Fruit fly (Drosophila melanogaster) whole organism, prepupa: ENCODE measurements around the gene puc.

ENCODE experiments used
- Blimp-1 ChIP-seq: fragments of 200-800 bp; sonication (Bioruptor generic); optimal IDR thresholded peaks from 3 replicates; lab custom pipeline; 2017; ENCODE audit warnings: missing biosample characterization, missing genetic modification characterization, mild to moderate bottlenecking, moderate library complexity, missing genetic modification reagents
- CG10631 ChIP-seq: fragments of 200-800 bp; sonication (Bioruptor generic); optimal IDR thresholded peaks from 2 replicates; lab custom pipeline; 2016; ENCODE audit warnings: missing biosample characterization, missing genetic modification characterization
- CG10669 ChIP-seq: fragments of 200-800 bp; sonication (Bioruptor generic); optimal IDR thresholded peaks from 3 replicates; lab custom pipeline; 2018; ENCODE audit warnings: missing biosample characterization, mild to moderate bottlenecking, missing genetic modification characterization, moderate library complexity
- CG11294 ChIP-seq: fragments of 200-800 bp; sonication (Bioruptor generic); IDR thresholded peaks from 2 replicates; pipeline ENCODE4 v1.3.6; 2022; ENCODE audit warnings: missing biosample characterization, missing genetic modification characterization
- CG11902 ChIP-seq: fragments of 200-800 bp; sonication (Bioruptor generic); optimal IDR thresholded peaks from 3 replicates; lab custom pipeline; 2016; ENCODE audit warnings: missing biosample characterization, missing genetic modification characterization
- CG1621 ChIP-seq: fragments of 200-800 bp; sonication (Bioruptor generic); optimal IDR thresholded peaks from 3 replicates; lab custom pipeline; 2018; ENCODE audit warnings: missing biosample characterization, mild to moderate bottlenecking, missing genetic modification characterization
- CG16779 ChIP-seq: fragments of 200-800 bp; sonication (Bioruptor generic); optimal IDR thresholded peaks from 3 replicates; lab custom pipeline; 2017; ENCODE audit warnings: missing biosample characterization, mild to moderate bottlenecking, missing genetic modification characterization
- CG3032 ChIP-seq: fragments of 200-800 bp; optimal IDR thresholded peaks from 2 replicates; lab custom pipeline; 2019; ENCODE audit warnings: missing biosample characterization, mild to moderate bottlenecking, missing genetic modification characterization, moderate library complexity
- CG34406 ChIP-seq: fragments of 200-800 bp; sonication (Bioruptor generic); optimal IDR thresholded peaks from 3 replicates; lab custom pipeline; 2016; ENCODE audit warnings: missing biosample characterization, missing genetic modification characterization
- CG4318 ChIP-seq: fragments of 200-800 bp; sonication (Bioruptor generic); optimal IDR thresholded peaks from 3 replicates; lab custom pipeline; 2017; ENCODE audit warnings: missing biosample characterization, mild to moderate bottlenecking, missing genetic modification characterization
- CG6163 ChIP-seq: fragments of 200-800 bp; sonication (Bioruptor generic); IDR thresholded peaks from 3 replicates; pipeline ENCODE4 v1.3.6; 2022; ENCODE audit warnings: missing biosample characterization, missing genetic modification characterization
- CG6792 ChIP-seq: fragments of 200-800 bp; sonication (Bioruptor generic); optimal IDR thresholded peaks from 3 replicates; lab custom pipeline; 2016; ENCODE audit warnings: missing biosample characterization, missing genetic modification characterization
- CG6854 ChIP-seq: fragments of 200-800 bp; sonication (Bioruptor generic); optimal IDR thresholded peaks from 2 replicates; lab custom pipeline; 2017; ENCODE audit warnings: missing biosample characterization, mild to moderate bottlenecking, missing genetic modification characterization
- CG7368 ChIP-seq: fragments of 200-800 bp; sonication (Bioruptor generic); optimal IDR thresholded peaks from 3 replicates; lab custom pipeline; 2016; ENCODE audit warnings: missing biosample characterization, missing genetic modification characterization
- CG8119 ChIP-seq: fragments of 200-800 bp; sonication (Bioruptor generic); IDR thresholded peaks from 3 replicates; pipeline ENCODE4 v1.3.6; 2022; ENCODE audit warnings: missing biosample characterization, missing genetic modification characterization
- CG8319 ChIP-seq: fragments of 200-800 bp; sonication (Bioruptor generic); optimal IDR thresholded peaks from 3 replicates; lab custom pipeline; 2016; ENCODE audit warnings: missing biosample characterization, missing genetic modification characterization
- CG8632 ChIP-seq: fragments of 200-800 bp; sonication (Bioruptor generic); optimal IDR thresholded peaks from 3 replicates; lab custom pipeline; 2016; ENCODE audit warnings: missing biosample characterization, missing genetic modification characterization
- CG9139 ChIP-seq: fragments of 200-800 bp; sonication (Bioruptor generic); optimal IDR thresholded peaks from 3 replicates; lab custom pipeline; 2017; ENCODE audit warnings: missing biosample characterization, mild to moderate bottlenecking, missing genetic modification characterization
- Eip75B ChIP-seq: fragments of 200-800 bp; sonication (Bioruptor generic); optimal IDR thresholded peaks from 3 replicates; lab custom pipeline; 2016; ENCODE audit warnings: missing biosample characterization, missing genetic modification characterization
- Eip93F ChIP-seq: fragments of 200-800 bp; sonication (Bioruptor generic); optimal IDR thresholded peaks from 2 replicates; lab custom pipeline; 2016; ENCODE audit warnings: missing biosample characterization, mild to moderate bottlenecking, missing genetic modification characterization
- Ets21C ChIP-seq: fragments of 200-800 bp; sonication (Bioruptor generic); optimal IDR thresholded peaks from 3 replicates; lab custom pipeline; 2016; ENCODE audit warnings: missing biosample characterization, missing genetic modification characterization
- Gug ChIP-seq: fragments of 200-800 bp; sonication (Bioruptor generic); IDR thresholded peaks from 2 replicates; pipeline ENCODE4 v1.3.6; 2022; ENCODE audit warnings: missing biosample characterization, missing genetic modification characterization
- Hr38 ChIP-seq: sonication (Bioruptor generic); optimal IDR thresholded peaks from 2 replicates; lab custom pipeline; 2016; ENCODE audit warnings: missing biosample characterization, missing genetic modification characterization
- Hr39 ChIP-seq: fragments of 200-800 bp; sonication (Bioruptor generic); optimal IDR thresholded peaks from 2 replicates; lab custom pipeline; 2016; ENCODE audit warnings: missing biosample characterization, missing genetic modification characterization
- Hr4 ChIP-seq: fragments of 200-800 bp; sonication (Bioruptor generic); optimal IDR thresholded peaks from 3 replicates; lab custom pipeline; 2016; ENCODE audit warnings: missing biosample characterization, missing genetic modification characterization
- Lpt ChIP-seq: fragments of 200-800 bp; sonication (Bioruptor generic); optimal IDR thresholded peaks from 3 replicates; lab custom pipeline; 2016; ENCODE audit warnings: missing biosample characterization, missing genetic modification characterization
- OdsH ChIP-seq: fragments of 200-800 bp; sonication (Bioruptor generic); optimal IDR thresholded peaks from 3 replicates; lab custom pipeline; 2016; ENCODE audit warnings: missing biosample characterization, missing genetic modification characterization
- Sox102F ChIP-seq: fragments of 200-800 bp; sonication (Bioruptor generic); optimal IDR thresholded peaks from 2 replicates; lab custom pipeline; 2016; ENCODE audit warnings: missing biosample characterization, mild to moderate bottlenecking, missing genetic modification characterization
- Sox15 ChIP-seq: fragments of 200-800 bp; sonication (Bioruptor generic); optimal IDR thresholded peaks from 3 replicates; lab custom pipeline; 2016; ENCODE audit warnings: missing biosample characterization, missing genetic modification characterization
- achi ChIP-seq: fragments of 200-800 bp; sonication (Bioruptor generic); optimal IDR thresholded peaks from 3 replicates; lab custom pipeline; 2016; ENCODE audit warnings: missing biosample characterization, missing genetic modification characterization
- dac ChIP-seq: fragments of 200-800 bp; sonication (Bioruptor generic); optimal IDR thresholded peaks from 2 replicates; lab custom pipeline; 2017; ENCODE audit warnings: missing biosample characterization, mild to moderate bottlenecking, missing genetic modification characterization
- dsx ChIP-seq: fragments of 200-800 bp; optimal IDR thresholded peaks from 3 replicates; lab custom pipeline; 2019; ENCODE audit warnings: missing biosample characterization, mild to moderate bottlenecking, missing genetic modification characterization, moderate library complexity; ENCODE audit not compliant: poor library complexity, severe bottlenecking
- eg ChIP-seq: fragments of 200-800 bp; sonication (Bioruptor generic); IDR thresholded peaks from 3 replicates; pipeline ENCODE4 v1.3.6; 2022; ENCODE audit warnings: missing biosample characterization, missing genetic modification characterization
- fd59A ChIP-seq: fragments of 200-800 bp; sonication (Bioruptor generic); optimal IDR thresholded peaks from 2 replicates; lab custom pipeline; 2017; ENCODE audit warnings: missing biosample characterization, mild to moderate bottlenecking, missing genetic modification characterization, missing genetic modification reagents
- fd85E ChIP-seq: fragments of 200-800 bp; sonication (Bioruptor generic); optimal IDR thresholded peaks from 3 replicates; lab custom pipeline; 2016; ENCODE audit warnings: missing biosample characterization, missing genetic modification characterization
- fkh ChIP-seq: fragments of 200-800 bp; sonication (Bioruptor generic); optimal IDR thresholded peaks from 3 replicates; lab custom pipeline; 2017; ENCODE audit warnings: missing biosample characterization, mild to moderate bottlenecking, missing genetic modification characterization, moderate library complexity
- lz ChIP-seq: fragments of 200-800 bp; sonication (Bioruptor generic); optimal IDR thresholded peaks from 3 replicates; lab custom pipeline; 2016; ENCODE audit warnings: missing biosample characterization, missing genetic modification characterization
- net ChIP-seq: fragments of 200-800 bp; sonication (Bioruptor generic); optimal IDR thresholded peaks from 3 replicates; lab custom pipeline; 2016; ENCODE audit warnings: missing biosample characterization, missing genetic modification characterization
- pdm3 ChIP-seq: fragments of 200-800 bp; sonication (Bioruptor generic); optimal IDR thresholded peaks from 3 replicates; lab custom pipeline; 2016; ENCODE audit warnings: missing biosample characterization, missing genetic modification characterization
- salr ChIP-seq, 2 experiments: fragments of 200-800 bp; sonication (Bioruptor generic); optimal IDR thresholded peaks; 3 replicates each; lab custom pipeline; 2016 to 2018; ENCODE audit warnings: missing biosample characterization in 2 of 2, missing genetic modification characterization in 2 of 2, mild to moderate bottlenecking in 1 of 2
- ss ChIP-seq, 2 experiments: fragments of 200-800 bp; sonication (Bioruptor generic); optimal IDR thresholded peaks; 2 replicates in 1 of 2; 3 replicates in 1 of 2; lab custom pipeline; 2017 to 2018; ENCODE audit warnings: mild to moderate bottlenecking in 2 of 2, missing biosample characterization in 2 of 2, missing genetic modification characterization in 2 of 2, moderate library complexity in 1 of 2
- svp ChIP-seq: fragments of 200-800 bp; sonication (Bioruptor generic); peaks from one replicate; lab custom pipeline; 2016; ENCODE audit warnings: missing biosample characterization, missing genetic modification characterization
- topi ChIP-seq: fragments of 200-800 bp; sonication (Bioruptor generic); optimal IDR thresholded peaks from 3 replicates; lab custom pipeline; 2016; ENCODE audit warnings: missing biosample characterization, missing genetic modification characterization
- vri ChIP-seq: fragments of 200-800 bp; sonication (Bioruptor generic); optimal IDR thresholded peaks from 3 replicates; lab custom pipeline; 2016; ENCODE audit warnings: missing biosample characterization, mild to moderate bottlenecking, missing genetic modification characterization

Gene puc

dm6 chr3R:8105839-8106718, 947 bp downstream of the puc start (continued):
- TF ChIP-seq CG8119 (no peak), Sox15 (no peak), Eip75B (GFP tag; lab: Kevin White, UChicago) (peak; percentile 97), fd59A (peak; percentile 92), svp (GFP tag; lab: Kevin White, UChicago) (peak; percentile 96), achi (GFP tag; lab: Kevin White, UChicago) (peak; percentile 93), fd85E (GFP tag; lab: Kevin White, UChicago) (peak; percentile 87), Gug (GFP tag; lab: Robert Waterston, UW) (no peak), ss (GFP tag; optimal IDR thresholded peaks at IDR 0.05; lab: Kevin White, UChicago) (peak; percentile 100), CG6163 (GFP tag; lab: Robert Waterston, UW) (no peak), salr (GFP tag; optimal IDR thresholded peaks at IDR 0.05; lab: Kevin White, UChicago) (peak; percentile 96 to 98), Sox102F (GFP tag; lab: Kevin White, UChicago) (peak; percentile 98), CG11294 (GFP tag; lab: Robert Waterston, UW) (no peak), topi (GFP tag; lab: Kevin White, UChicago) (peak; percentile 91), lz (GFP tag; lab: Kevin White, UChicago) (peak; percentile 76), CG8319 (GFP tag; lab: Kevin White, UChicago) (peak; percentile 91), Hr38 (GFP tag; lab: Kevin White, UChicago) (peak; percentile 87), CG1621 (tag; lab: Kevin White, UChicago) (peak; percentile 98), CG7368 (peak; percentile 97), Lpt (GFP tag; lab: Kevin White, UChicago) (peak; percentile 90), CG8632 (GFP tag; lab: Kevin White, UChicago) (peak; percentile 98), Ets21C (peak; percentile 64), Hr39 (peak; percentile 85), OdsH (peak; percentile 86), CG10631 (GFP tag; lab: Kevin White, UChicago) (peak; percentile 78)

dm6 chr3R:8106909-8107841, 2.0 kb downstream of the puc start:
- TF ChIP-seq CG4318 (GFP tag; lab: Kevin White, UChicago) (peak; percentile 82), CG11902 (GFP tag; lab: Kevin White, UChicago) (peak; percentile 63), svp (GFP tag; lab: Kevin White, UChicago) (no peak), CG3032 (tag; lab: Kevin White, UChicago) (peak; percentile 47), CG6854 (GFP tag; lab: Kevin White, UChicago) (no peak), CG8119 (peak; percentile 5; the same call in 1 of the 3 replicates), fkh (no peak), CG10631 (GFP tag; lab: Kevin White, UChicago) (peak; percentile 59), Hr38 (GFP tag; lab: Kevin White, UChicago) (no peak), pdm3 (GFP tag; lab: Kevin White, UChicago) (peak; percentile 38), CG16779 (tag; lab: Kevin White, UChicago) (peak; percentile 12), net (peak; percentile 0), fd85E (GFP tag; lab: Kevin White, UChicago) (no peak), CG7368 (no peak), CG11294 (GFP tag; lab: Robert Waterston, UW) (no peak), Eip93F (GFP tag; lab: Kevin White, UChicago) (no peak), CG34406 (GFP tag; lab: Kevin White, UChicago) (no peak), vri (GFP tag; lab: Kevin White, UChicago) (no peak), Blimp-1 (GFP tag; lab: Kevin White, UChicago) (no peak), OdsH (peak; percentile 60), dsx (GFP tag; lab: Kevin White, UChicago) (no peak), CG9139 (GFP tag; lab: Kevin White, UChicago) (no peak), CG6163 (GFP tag; lab: Robert Waterston, UW) (no peak; the same call in 2 of the 3 replicates), eg (peak; percentile 56; the same call in 1 of the 3 replicates), CG6792 (GFP tag; lab: Kevin White, UChicago) (peak; percentile 40), ss (GFP tag; optimal IDR thresholded peaks at IDR 0.05; lab: Kevin White, UChicago) (peak; percentile 31 to 46), Eip75B (GFP tag; lab: Kevin White, UChicago) (no peak), CG1621 (tag; lab: Kevin White, UChicago) (no peak), dac (GFP tag; lab: Kevin White, UChicago) (peak; percentile 70), salr (GFP tag; optimal IDR thresholded peaks at IDR 0.05; lab: Kevin White, UChicago) (peak in 1 of 2 experiments; percentile 21), CG10669 (GFP tag; lab: Kevin White, UChicago) (peak; percentile 42), Sox102F (GFP tag; lab: Kevin White, UChicago) (no peak), Hr4 (peak; percentile 56)
